Worm (Caenorhabditis elegans): ENCODE measurements around the gene nspc-9.

ce11 chrX:12313779-12314178 is 29.4 kb downstream of the nspc-9 start:
- TF ChIP-seq him-1 (tag; optimal IDR thresholded peaks at IDR 0.05) (no peak), dao-5 (tag; optimal IDR thresholded peaks at IDR 0.05) (no peak)

Data from whole organism, L4/young adult.